Worm (Caenorhabditis elegans) whole organism, mixed stage, embryonic: ENCODE results near the gene mex-5.

ENCODE experiments used
- ceh-83 ChIP-seq: fragments of 200-800 bp; sonication (Bioruptor generic); optimal IDR thresholded peaks from 2 replicates; lab custom pipeline; 2018; ENCODE audit warnings: mild to moderate bottlenecking, missing genetic modification characterization, missing compliant biosample characterization
- cnd-1 ChIP-seq: fragments of 200-800 bp; sonication (Bioruptor generic); optimal IDR thresholded peaks from 2 replicates; lab custom pipeline; 2018; ENCODE audit warnings: mild to moderate bottlenecking, missing genetic modification characterization, missing compliant biosample characterization
- ham-2 ChIP-seq: fragments of 200-800 bp; sonication (Bioruptor generic); optimal IDR thresholded peaks from 2 replicates; lab custom pipeline; 2018; ENCODE audit warnings: mild to moderate bottlenecking, missing genetic modification characterization, missing compliant biosample characterization
- lin-13 ChIP-seq: fragments of 150-350 bp; optimal IDR thresholded peaks from 2 replicates; lab custom pipeline; 2014; ENCODE audit warnings: missing biosample characterization, missing genetic modification characterization
- lin-32 ChIP-seq: fragments of 200-800 bp; sonication (Bioruptor generic); optimal IDR thresholded peaks from 2 replicates; lab custom pipeline; 2018; ENCODE audit warnings: mild to moderate bottlenecking, missing genetic modification characterization, missing compliant biosample characterization
- lsy-2 ChIP-seq: fragments of 150-350 bp; optimal IDR thresholded peaks from 2 replicates; lab custom pipeline; 2014; ENCODE audit warnings: missing biosample characterization, missing genetic modification characterization
- nhr-12 ChIP-seq: fragments of 150-350 bp; optimal IDR thresholded peaks from 2 replicates; lab custom pipeline; 2014; ENCODE audit warnings: missing biosample characterization, missing genetic modification characterization
- nhr-28 ChIP-seq: fragments of 150-350 bp; optimal IDR thresholded peaks from 2 replicates; lab custom pipeline; 2014; ENCODE audit warnings: missing biosample characterization, missing genetic modification characterization

Gene mex-5

ce11 chrIV:13400456-13401364 lies 47.2 kb downstream of the mex-5 start, which contains the start of the genes memi-2 and cyp-31A5:
Gene memi-2 (minus strand): TSS chrIV:13400506.
Gene cyp-31A5 (plus strand): TSS chrIV:13401289.
- no peak for TF ChIP-seq lsy-2 (tag; lab: Kevin White, UChicago)
- no peak for TF ChIP-seq ham-2 (GFP tag; lab: Kevin White, UChicago)
- TF ChIP-seq nhr-28 (tag; lab: Kevin White, UChicago): no peak
- TF ChIP-seq lin-32 (GFP tag; lab: Kevin White, UChicago): no peak
- no peak for TF ChIP-seq lin-13 (tag; lab: Kevin White, UChicago)
- TF ChIP-seq ceh-83 (GFP tag; lab: Kevin White, UChicago): no peak
- no peak for TF ChIP-seq nhr-12 (tag; lab: Kevin White, UChicago)
- no peak for TF ChIP-seq cnd-1 (tag; lab: Kevin White, UChicago)
